Fruit fly (Drosophila melanogaster): ENCODE data around the gene CG42822.

Gene CG42822

dm6 chr3R:17391313-17391845 is 22.3 kb upstream of the CG42822 start, which contains the start of the genes Brf and sds22 (continued):
- peak; percentile 97 for TF ChIP-seq Ets21C (GFP tag; optimal IDR thresholded peaks at IDR 0.05)
- peak; percentile 91 for TF ChIP-seq dsx (GFP tag; optimal IDR thresholded peaks at IDR 0.05; ENCODE audit: poor library complexity, severe bottlenecking)
- peak; percentile 97 for TF ChIP-seq esn (GFP tag; optimal IDR thresholded peaks at IDR 0.05)
- peak; percentile 95 for TF ChIP-seq CG32006 (GFP tag; optimal IDR thresholded peaks at IDR 0.05)
- peak; percentile 92 for TF ChIP-seq net (GFP tag; optimal IDR thresholded peaks at IDR 0.05)
- peak; percentile 90 for TF ChIP-seq vri (GFP tag; optimal IDR thresholded peaks at IDR 0.05)
- peak; percentile 85 for TF ChIP-seq Blimp-1 (GFP tag; optimal IDR thresholded peaks at IDR 0.05)
- peak; percentile 86 for TF ChIP-seq CG6808 (GFP tag; optimal IDR thresholded peaks at IDR 0.05)
- peak; percentile 87 for TF ChIP-seq CG1621 (tag; optimal IDR thresholded peaks at IDR 0.05)
- peak; percentile 89 for TF ChIP-seq CG15336 (GFP tag; IDR thresholded peaks at IDR 0.05)
- TF ChIP-seq spab (GFP tag; optimal IDR thresholded peaks at IDR 0.05): peak; percentile 83
- TF ChIP-seq achi (GFP tag; optimal IDR thresholded peaks at IDR 0.05): peak; percentile 95
- peak; percentile 97 for TF ChIP-seq lz (GFP tag; optimal IDR thresholded peaks at IDR 0.05)
- peak; percentile 93 for TF ChIP-seq CG11902 (GFP tag; optimal IDR thresholded peaks at IDR 0.05)
- TF ChIP-seq cyc (GFP tag; optimal IDR thresholded peaks at IDR 0.05): peak; percentile 98
- TF ChIP-seq Hr4 (GFP tag; optimal IDR thresholded peaks at IDR 0.05): peak; percentile 96
- TF ChIP-seq CG9139 (GFP tag; optimal IDR thresholded peaks at IDR 0.05): peak; percentile 85
- peak; percentile 92 for TF ChIP-seq Ets96B (tag; optimal IDR thresholded peaks at IDR 0.05)
- peak; percentile 93 for TF ChIP-seq CG6792 (GFP tag; optimal IDR thresholded peaks at IDR 0.05)
- peak; percentile 91 for TF ChIP-seq CG6163 (GFP tag; IDR thresholded peaks at IDR 0.05)
- TF ChIP-seq svp (GFP tag): peak; percentile 97
- TF ChIP-seq Eip75B (GFP tag; optimal IDR thresholded peaks at IDR 0.05): peak; percentile 94

DNA sequence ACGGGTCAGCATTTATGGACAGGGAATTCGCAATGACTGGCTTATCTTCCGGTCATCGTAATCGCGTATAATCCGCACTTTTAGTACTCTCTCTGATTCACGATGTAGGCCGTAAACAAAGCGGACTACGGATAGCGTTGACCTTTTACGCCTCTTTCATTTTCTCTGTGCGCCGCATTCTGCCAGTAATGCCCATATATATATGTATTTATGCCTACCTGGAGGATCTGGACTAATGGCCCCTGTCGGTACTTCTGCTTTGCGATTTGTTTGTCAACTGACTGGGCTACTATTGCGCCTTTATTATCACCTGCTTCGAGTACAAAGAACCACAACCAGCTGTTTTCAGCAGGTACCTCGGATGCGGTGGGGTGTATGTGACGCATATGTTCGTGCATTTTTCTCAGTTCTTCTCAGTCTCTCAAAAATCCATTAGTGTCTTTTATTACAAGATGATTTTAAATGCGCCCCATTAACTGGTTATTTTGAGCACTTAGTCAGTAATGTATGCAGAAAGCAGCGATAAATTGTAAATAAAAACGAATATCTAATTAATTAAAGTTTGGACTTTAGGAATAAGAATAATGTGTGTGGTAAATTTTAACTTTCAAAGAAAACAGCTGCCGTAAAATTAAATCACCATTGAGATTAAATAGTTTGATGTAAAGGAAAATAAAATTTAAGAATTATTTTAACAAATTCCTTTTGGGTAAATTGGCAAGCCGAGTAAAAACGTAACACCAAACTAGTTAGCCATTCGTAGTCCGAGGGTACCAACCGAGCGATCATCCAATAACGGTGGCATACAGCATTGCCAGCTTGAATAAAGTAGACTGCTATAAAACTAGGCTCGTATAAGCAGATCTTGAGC is 19.1 kb upstream of the CG42822 start, which contains the start of gene CREG:
CREG (minus strand) TSS at position 323 of the 871 bp plus-strand sequence.
- TF ChIP-seq dac (GFP tag; optimal IDR thresholded peaks at IDR 0.05) (no peak), CG32006 (GFP tag; optimal IDR thresholded peaks at IDR 0.05) (peak; percentile 69), CG11294 (GFP tag; IDR thresholded peaks at IDR 0.05) (no peak), CG16779 (tag; optimal IDR thresholded peaks at IDR 0.05) (no peak), CG1621 (tag; optimal IDR thresholded peaks at IDR 0.05) (no peak), Ets21C (GFP tag; optimal IDR thresholded peaks at IDR 0.05) (peak; percentile 30), CG31627 (GFP tag; optimal IDR thresholded peaks at IDR 0.05) (peak; percentile 38), CG10631 (GFP tag; optimal IDR thresholded peaks at IDR 0.05) (peak; percentile 10), Met (GFP tag; optimal IDR thresholded peaks at IDR 0.05) (peak; percentile 71), dsx (GFP tag; optimal IDR thresholded peaks at IDR 0.05; ENCODE audit: poor library complexity, severe bottlenecking) (no peak), esn (GFP tag; optimal IDR thresholded peaks at IDR 0.05) (peak; percentile 72), CG4318 (GFP tag; optimal IDR thresholded peaks at IDR 0.05) (peak; percentile 36), Hr38 (GFP tag; optimal IDR thresholded peaks at IDR 0.05) (no peak), CG10669 (GFP tag; optimal IDR thresholded peaks at IDR 0.05) (peak; percentile 6), CG8119 (GFP tag; IDR thresholded peaks at IDR 0.05) (0 out of 3 replicates have a peak, but pooled peaks have one; percentile 15), CG11902 (GFP tag; optimal IDR thresholded peaks at IDR 0.05) (peak; percentile 41), CG11762 (GFP tag; optimal IDR thresholded peaks at IDR 0.05; ENCODE audit: insufficient read depth) (no peak), net (GFP tag; optimal IDR thresholded peaks at IDR 0.05) (peak; percentile 44), fd85E (GFP tag; optimal IDR thresholded peaks at IDR 0.05) (no peak), eg (GFP tag; IDR thresholded peaks at IDR 0.05) (no peak), CG3032 (tag; optimal IDR thresholded peaks at IDR 0.05) (no peak), CG6808 (GFP tag; optimal IDR thresholded peaks at IDR 0.05) (peak; percentile 44), CG34406 (GFP tag; optimal IDR thresholded peaks at IDR 0.05) (peak; percentile 45), CG7368 (GFP tag; optimal IDR thresholded peaks at IDR 0.05) (peak; percentile 12), pdm3 (GFP tag; optimal IDR thresholded peaks at IDR 0.05) (peak; percentile 62), Sox15 (GFP tag; optimal IDR thresholded peaks at IDR 0.05) (no peak), CG6854 (GFP tag; optimal IDR thresholded peaks at IDR 0.05) (peak; percentile 12), fd59A (GFP tag; optimal IDR thresholded peaks at IDR 0.05) (no peak), CG9139 (GFP tag; optimal IDR thresholded peaks at IDR 0.05) (no peak), Sox102F (GFP tag; optimal IDR thresholded peaks at IDR 0.05) (peak; percentile 57), spab (GFP tag; optimal IDR thresholded peaks at IDR 0.05) (peak; percentile 2), topi (GFP tag; optimal IDR thresholded peaks at IDR 0.05) (peak; percentile 65), CG8632 (GFP tag; optimal IDR thresholded peaks at IDR 0.05) (peak; percentile 38), CG15336 (GFP tag; IDR thresholded peaks at IDR 0.05) (no peak), Lpt (GFP tag; optimal IDR thresholded peaks at IDR 0.05) (no peak)
